Fruit fly (Drosophila melanogaster): Measurements from ENCODE around the gene Rac2.

Rac2 gene

DNA sequence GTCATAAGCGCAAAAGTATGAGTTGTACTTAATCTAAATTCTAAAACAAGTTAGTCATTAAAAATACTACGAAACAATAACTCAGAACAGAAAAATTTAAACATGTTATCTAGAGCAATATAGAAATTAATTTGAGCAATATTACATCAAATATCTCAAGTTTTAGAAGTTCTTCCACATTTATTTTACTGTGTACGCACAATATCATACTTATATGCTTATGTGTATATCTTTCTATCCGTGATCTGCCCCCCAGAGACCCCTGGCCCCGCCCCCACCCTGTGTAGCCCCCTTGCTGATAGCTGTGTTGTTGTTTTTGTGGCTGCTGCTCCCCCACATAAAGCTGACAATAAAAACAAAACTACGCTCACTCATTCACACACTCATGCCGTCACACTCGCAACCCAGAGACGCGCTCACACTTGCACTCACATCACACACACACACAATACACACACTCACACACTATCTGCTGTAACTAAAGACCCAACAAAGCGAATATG lies 1.6 kb downstream of the Rac2 start (continued):
- TF ChIP-seq Scr (GFP tag; IDR thresholded peaks at IDR 0.05; ENCODE audit: partially characterized antibody) (no peak), CG3847 (GFP tag; IDR thresholded peaks at IDR 0.05) (no peak; the same call in 1 of the 2 replicates), CG3065 (GFP tag; optimal IDR thresholded peaks at IDR 0.05) (no peak), PHDP (tag; optimal IDR thresholded peaks at IDR 0.05) (peak; percentile 31), H2.0 (GFP tag; IDR thresholded peaks at IDR 0.05) (no peak), CG2129 (GFP tag; IDR thresholded peaks at IDR 0.05; ENCODE audit: partially characterized antibody) (no peak), CG3838 (GFP tag; optimal IDR thresholded peaks at IDR 0.05) (no peak), Side (GFP tag; optimal IDR thresholded peaks at IDR 0.05) (no peak), seq (GFP tag; IDR thresholded peaks at IDR 0.05) (no peak), repo (GFP tag; optimal IDR thresholded peaks at IDR 0.05) (no peak), Med (GFP tag) (no peak), Nf-YB (GFP tag; optimal IDR thresholded peaks at IDR 0.05) (no peak), cg (GFP tag; optimal IDR thresholded peaks at IDR 0.05) (peak; percentile 78), tap (tag; optimal IDR thresholded peaks at IDR 0.05) (no peak), tx (GFP tag; optimal IDR thresholded peaks at IDR 0.05) (no peak), CG9437 (GFP tag; optimal IDR thresholded peaks at IDR 0.05) (no peak), CG1233 (GFP tag; optimal IDR thresholded peaks at IDR 0.05) (no peak), CG13123 (GFP tag; optimal IDR thresholded peaks at IDR 0.05) (no peak), HLHmδ (GFP tag; optimal IDR thresholded peaks at IDR 0.05) (no peak), CrebB (tag; optimal IDR thresholded peaks at IDR 0.05) (no peak), Dref (GFP tag; IDR thresholded peaks at IDR 0.05) (no peak), MESR4 (GFP tag; optimal IDR thresholded peaks at IDR 0.05) (no peak), Dll (GFP tag; IDR thresholded peaks at IDR 0.05; ENCODE audit: partially characterized antibody) (no peak), z (GFP tag; IDR thresholded peaks at IDR 0.05) (peak; percentile 95), bcd (GFP tag; optimal IDR thresholded peaks at IDR 0.05) (peak; percentile 13), CG10321 (GFP tag; IDR thresholded peaks at IDR 0.05) (peak; percentile 6; the same call in 1 of the 2 replicates), az2 (GFP tag; optimal IDR thresholded peaks at IDR 0.05) (no peak), CG7839 (tag; optimal IDR thresholded peaks at IDR 0.05) (peak; percentile 27), D19B (GFP tag; optimal IDR thresholded peaks at IDR 0.05) (no peak), knrl (GFP tag; IDR thresholded peaks at IDR 0.05; ENCODE audit: partially characterized antibody) (no peak), CG18011 (GFP tag; optimal IDR thresholded peaks at IDR 0.05) (no peak), Sry-β (GFP tag; optimal IDR thresholded peaks at IDR 0.05) (no peak), CG17361 (GFP tag; IDR thresholded peaks at IDR 0.05) (peak; percentile 28; the same call in 1 of the 3 replicates), zen (tag; optimal IDR thresholded peaks at IDR 0.05) (no peak), CG8924 (tag; optimal IDR thresholded peaks at IDR 0.05) (no peak), pzg (GFP tag; optimal IDR thresholded peaks at IDR 0.05) (no peak), CG4328 (GFP tag; optimal IDR thresholded peaks at IDR 0.05) (no peak), Vsx1 (GFP tag; optimal IDR thresholded peaks at IDR 0.05) (no peak), tup (GFP tag; optimal IDR thresholded peaks at IDR 0.05) (no peak), slp2 (GFP tag; optimal IDR thresholded peaks at IDR 0.05) (no peak), ems (GFP tag; optimal IDR thresholded peaks at IDR 0.05) (no peak), sug (tag; optimal IDR thresholded peaks at IDR 0.05) (peak; percentile 82), fru (optimal IDR thresholded peaks at IDR 0.05) (no peak), disco-r (GFP tag; optimal IDR thresholded peaks at IDR 0.05) (no peak), vvl (GFP tag; IDR thresholded peaks at IDR 0.05) (peak; percentile 37; the same call in 1 of the 2 replicates), CG32767 (GFP tag; IDR thresholded peaks at IDR 0.05) (no peak), CG15073 (GFP tag; optimal IDR thresholded peaks at IDR 0.05) (no peak), Meics (GFP tag; optimal IDR thresholded peaks at IDR 0.05) (peak; percentile 12), vfl (GFP tag; optimal IDR thresholded peaks at IDR 0.05) (no peak), wek (GFP tag; optimal IDR thresholded peaks at IDR 0.05) (no peak), gro (GFP tag; optimal IDR thresholded peaks at IDR 0.05) (no peak)

Data from whole organism, embryonic.